Worm (Caenorhabditis elegans): ENCODE measurements around the gene C14F11.4.
A peak's percentile ranks its signal among the peaks of the same experiment; 100 is the strongest.

The C14F11.4 gene

ce11 chrX:6204696-6205232 is 28.1 kb downstream of the C14F11.4 start, which contains the start of gene bca-1 (continued):
- TF ChIP-seq nhr-129 (tag; optimal IDR thresholded peaks at IDR 0.05) (peak; percentile 79), egl-27 (tag; optimal IDR thresholded peaks at IDR 0.05) (no peak), ztf-11 (tag; optimal IDR thresholded peaks at IDR 0.05) (no peak), sem-4 (tag; optimal IDR thresholded peaks at IDR 0.05) (no peak), aly-2 (tag; optimal IDR thresholded peaks at IDR 0.05) (no peak), elt-1 (tag; optimal IDR thresholded peaks at IDR 0.05) (no peak)

- TF ChIP-seq sma-9 (GFP tag; optimal IDR thresholded peaks at IDR 0.05) (peak; percentile 21), sma-9 (tag; optimal IDR thresholded peaks at IDR 0.05) (no peak), lin-11 (tag; optimal IDR thresholded peaks at IDR 0.05) (no peak)
These were observed 29.5 kb downstream of the C14F11.4 start for ce11 chrX:6203315-6203714.

ce11 chrX:6202809-6203208 is 30.0 kb downstream of the C14F11.4 start:
- TF ChIP-seq lsy-2 (tag; optimal IDR thresholded peaks at IDR 0.05) (peak in 1 of 2 experiments; percentile 27), nhr-129 (tag; optimal IDR thresholded peaks at IDR 0.05) (peak; percentile 64), ztf-4 (tag; optimal IDR thresholded peaks at IDR 0.05) (peak; percentile 27), F13H6.1 (tag; optimal IDR thresholded peaks at IDR 0.05) (peak; percentile 19), fos-1 (tag; optimal IDR thresholded peaks at IDR 0.05) (no peak), C34F6.9 (tag; optimal IDR thresholded peaks at IDR 0.05) (peak; percentile 8), sma-3 (GFP tag; optimal IDR thresholded peaks at IDR 0.05) (no peak)

DNA sequence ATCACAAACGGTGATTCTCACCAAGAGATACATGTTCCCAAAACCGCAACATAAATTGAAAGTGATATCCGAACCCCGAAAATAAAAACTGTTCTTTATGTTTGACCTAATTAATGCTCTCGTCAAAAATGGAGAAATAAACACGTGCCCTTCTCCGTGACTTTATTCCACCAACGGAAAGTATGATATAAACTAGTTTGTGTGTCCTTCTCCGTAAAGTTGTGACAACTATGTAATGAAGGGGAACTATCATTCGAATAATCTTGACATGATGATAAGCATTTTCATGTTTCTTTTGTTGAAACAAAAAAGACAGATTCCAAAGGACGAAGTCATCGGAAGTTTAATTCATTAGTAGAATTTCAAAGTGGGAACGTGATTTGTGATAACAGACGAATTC is 31.3 kb downstream of the C14F11.4 start:
- no peak for TF ChIP-seq alr-1 (tag; optimal IDR thresholded peaks at IDR 0.05)
- TF ChIP-seq snpc-4 (tag; optimal IDR thresholded peaks at IDR 0.05), result no peak
- no peak for TF ChIP-seq gmeb-1 (tag; optimal IDR thresholded peaks at IDR 0.05)
- TF ChIP-seq Y55F3AM.14 (GFP tag; optimal IDR thresholded peaks at IDR 0.05), result no peak
- no peak for TF ChIP-seq nhr-23 (tag; optimal IDR thresholded peaks at IDR 0.05)
- TF ChIP-seq lsy-2 (tag; optimal IDR thresholded peaks at IDR 0.05), result peak in 1 of 2 experiments; percentile 57
- no peak for TF ChIP-seq ama-1 (optimal IDR thresholded peaks at IDR 0.05)
- TF ChIP-seq lin-39 (tag; optimal IDR thresholded peaks at IDR 0.05), result no peak
- peak; percentile 32 for TF ChIP-seq fos-1 (tag; optimal IDR thresholded peaks at IDR 0.05)
- TF ChIP-seq ztf-1 (GFP tag; conservative IDR thresholded peaks at IDR 0.05), result no peak
- no peak for TF ChIP-seq unc-62 (GFP tag; optimal IDR thresholded peaks at IDR 0.05)
- no peak for TF ChIP-seq nhr-10 (tag; optimal IDR thresholded peaks at IDR 0.05)
- no peak for TF ChIP-seq lin-11 (tag; optimal IDR thresholded peaks at IDR 0.05)
- no peak for TF ChIP-seq lin-13 (GFP tag; optimal IDR thresholded peaks at IDR 0.05)
- no peak for TF ChIP-seq ceh-82 (tag; optimal IDR thresholded peaks at IDR 0.05)
- no peak for TF ChIP-seq aly-2 (tag; optimal IDR thresholded peaks at IDR 0.05)
- no peak for TF ChIP-seq unc-39 (tag; optimal IDR thresholded peaks at IDR 0.05)
- peak; percentile 56 for TF ChIP-seq nhr-129 (tag; optimal IDR thresholded peaks at IDR 0.05)
- no peak for TF ChIP-seq zag-1 (tag; optimal IDR thresholded peaks at IDR 0.05)
- peak; percentile 18 for TF ChIP-seq egl-27 (tag; optimal IDR thresholded peaks at IDR 0.05)
- TF ChIP-seq crh-2 (tag; optimal IDR thresholded peaks at IDR 0.05), result peak; percentile 1
- TF ChIP-seq nhr-6 (tag; optimal IDR thresholded peaks at IDR 0.05), result peak; percentile 0
- TF ChIP-seq dmd-4 (tag; optimal IDR thresholded peaks at IDR 0.05), result no peak
- peak; percentile 56 for TF ChIP-seq nhr-25 (tag; optimal IDR thresholded peaks at IDR 0.05)
- TF ChIP-seq R02D3.7 (tag; optimal IDR thresholded peaks at IDR 0.05), result no peak
- TF ChIP-seq mab-5 (tag; optimal IDR thresholded peaks at IDR 0.05), result no peak
- TF ChIP-seq nhr-77 (tag; optimal IDR thresholded peaks at IDR 0.05), result no peak
- no peak for TF ChIP-seq ztf-4 (tag; optimal IDR thresholded peaks at IDR 0.05)
- TF ChIP-seq ztf-11 (tag; optimal IDR thresholded peaks at IDR 0.05), result no peak
- no peak for TF ChIP-seq nhr-12 (tag; optimal IDR thresholded peaks at IDR 0.05)
- TF ChIP-seq sma-9 (GFP tag; optimal IDR thresholded peaks at IDR 0.05), result peak; percentile 66
- TF ChIP-seq sma-9 (tag; optimal IDR thresholded peaks at IDR 0.05), result no peak
- no peak for TF ChIP-seq peb-1 (tag; optimal IDR thresholded peaks at IDR 0.05)
- peak in 1 of 2 experiments; percentile 30 for TF ChIP-seq mdl-1 (tag; optimal IDR thresholded peaks at IDR 0.05)
- TF ChIP-seq nhr-21 (tag; optimal IDR thresholded peaks at IDR 0.05), result peak; percentile 80
- TF ChIP-seq nhr-11 (tag; optimal IDR thresholded peaks at IDR 0.05), result no peak
- TF ChIP-seq sem-4 (tag; optimal IDR thresholded peaks at IDR 0.05), result no peak
- no peak for TF ChIP-seq C34F6.9 (tag; optimal IDR thresholded peaks at IDR 0.05)
- TF ChIP-seq unc-55 (GFP tag; optimal IDR thresholded peaks at IDR 0.05), result no peak
- TF ChIP-seq mbf-1 (tag; optimal IDR thresholded peaks at IDR 0.05), result no peak
- TF ChIP-seq sma-3 (GFP tag; optimal IDR thresholded peaks at IDR 0.05), result peak; percentile 79
- no peak for TF ChIP-seq nhr-237 (tag; optimal IDR thresholded peaks at IDR 0.05)
- TF ChIP-seq ceh-16 (tag; optimal IDR thresholded peaks at IDR 0.05), result no peak
- no peak for TF ChIP-seq ZK546.5 (tag; optimal IDR thresholded peaks at IDR 0.05)
- TF ChIP-seq elt-1 (tag; optimal IDR thresholded peaks at IDR 0.05), result no peak
- TF ChIP-seq elt-3 (tag; optimal IDR thresholded peaks at IDR 0.05), result no peak
- TF ChIP-seq skn-1 (tag; optimal IDR thresholded peaks at IDR 0.05), result no peak

Data from whole organism, L2 larva.